Fruit fly (Drosophila melanogaster) whole organism, embryonic: ENCODE data around the gene CG2663.
A peak's percentile ranks its signal among the peaks of the same experiment; 100 is the strongest.

Experiments
- Ada2b ChIP-seq: fragments of 200-800 bp; sonication (Bioruptor generic); IDR thresholded peaks from 2 replicates; pipeline ENCODE4 v1.3.6; 2022; ENCODE audit warnings: missing biosample characterization, missing genetic modification characterization
- Atf-2 ChIP-seq: fragments of 200-800 bp; sonication (Bioruptor generic); optimal IDR thresholded peaks from 2 replicates; lab custom pipeline; 2016; ENCODE audit warnings: missing biosample characterization, missing genetic modification characterization
- Awh ChIP-seq: fragments of 200-800 bp; sonication (Bioruptor generic); IDR thresholded peaks from 2 replicates; pipeline ENCODE4, ENCODE4 v1.3.6; 2022; ENCODE audit warnings: missing biosample characterization, missing genetic modification characterization
- CG10979 ChIP-seq: fragments of 200-800 bp; sonication (Bioruptor generic); optimal IDR thresholded peaks from 2 replicates; lab custom pipeline; 2018; ENCODE audit warnings: missing biosample characterization, mild to moderate bottlenecking, missing genetic modification characterization, moderate library complexity
- CG11398 ChIP-seq: fragments of 200-800 bp; sonication (Bioruptor generic); optimal IDR thresholded peaks from 2 replicates; lab custom pipeline; 2016; ENCODE audit warnings: missing biosample characterization, missing genetic modification characterization
- CG12236 ChIP-seq: fragments of 200-800 bp; sonication (Bioruptor generic); optimal IDR thresholded peaks from 2 replicates; lab custom pipeline; 2016; ENCODE audit warnings: missing biosample characterization, missing genetic modification characterization
- CG12744 ChIP-seq: fragments of 200-800 bp; sonication (Bioruptor generic); optimal IDR thresholded peaks from 2 replicates; lab custom pipeline; 2016; ENCODE audit warnings: missing biosample characterization, missing genetic modification characterization
- CG14050 ChIP-seq: fragments of 200-800 bp; sonication (Bioruptor generic); IDR thresholded peaks from 3 replicates; pipeline ENCODE4 v1.3.6; 2022; ENCODE audit warnings: missing biosample characterization, missing genetic modification characterization
- CG1603 ChIP-seq: fragments of 200-800 bp; sonication (Bioruptor generic); optimal IDR thresholded peaks from 2 replicates; lab custom pipeline; 2019; ENCODE audit warnings: missing biosample characterization, mild to moderate bottlenecking, missing genetic modification characterization, moderate library complexity
- CG1792 ChIP-seq: fragments of 200-800 bp; sonication (Bioruptor generic); optimal IDR thresholded peaks from 2 replicates; lab custom pipeline; 2016; ENCODE audit warnings: missing biosample characterization, missing genetic modification characterization
- CG1832 ChIP-seq: fragments of 200-800 bp; sonication (Bioruptor generic); optimal IDR thresholded peaks from 2 replicates; lab custom pipeline; 2017; ENCODE audit warnings: missing biosample characterization, mild to moderate bottlenecking, missing genetic modification characterization, inconsistent platforms
- CG2875 ChIP-seq: fragments of 200-800 bp; sonication (Bioruptor generic); optimal IDR thresholded peaks from 2 replicates; lab custom pipeline; 2017; ENCODE audit warnings: missing biosample characterization, mild to moderate bottlenecking, missing genetic modification characterization, missing genetic modification reagents
- CG30431 ChIP-seq: fragments of 200-800 bp; sonication (Bioruptor generic); optimal IDR thresholded peaks from 2 replicates; lab custom pipeline; 2017; ENCODE audit warnings: missing biosample characterization, missing genetic modification characterization
- CG32767 ChIP-seq: fragments of 200-800 bp; sonication (Bioruptor generic); IDR thresholded peaks from 2 replicates; pipeline ENCODE4 v1.3.6; 2022; ENCODE audit warnings: missing biosample characterization, missing genetic modification characterization
- CG33557 ChIP-seq: fragments of 200-800 bp; sonication (Bioruptor generic); optimal IDR thresholded peaks from 2 replicates; lab custom pipeline; 2019; ENCODE audit warnings: missing biosample characterization, mild to moderate bottlenecking, missing genetic modification characterization, moderate library complexity
- CG42726 ChIP-seq: fragments of 200-800 bp; sonication (Bioruptor generic); IDR thresholded peaks from 2 replicates; pipeline ENCODE4 v1.3.6; 2022; ENCODE audit warnings: missing biosample characterization, missing genetic modification characterization; ENCODE audit not compliant: partially characterized antibody
- CG4328 ChIP-seq: fragments of 200-800 bp; sonication (Bioruptor generic); optimal IDR thresholded peaks from 3 replicates; lab custom pipeline; 2017; ENCODE audit warnings: missing biosample characterization, missing genetic modification reagents, missing genetic modification characterization
- CG6175 ChIP-seq: fragments of 200-800 bp; sonication (Bioruptor generic); IDR thresholded peaks from 3 replicates; pipeline ENCODE4 v1.3.6; 2022; ENCODE audit warnings: missing biosample characterization, missing genetic modification characterization
- CG7357 ChIP-seq: fragments of 200-800 bp; sonication (Bioruptor generic); IDR thresholded peaks from 3 replicates; pipeline ENCODE4 v1.3.6; 2022; ENCODE audit warnings: missing biosample characterization, missing genetic modification characterization
- CG7928 ChIP-seq: fragments of 200-800 bp; sonication (Bioruptor generic); optimal IDR thresholded peaks from 2 replicates; lab custom pipeline; 2017; ENCODE audit warnings: missing biosample characterization, mild to moderate bottlenecking, missing genetic modification characterization
- CG8359 ChIP-seq: fragments of 200-800 bp; sonication (Bioruptor generic); optimal IDR thresholded peaks from 2 replicates; lab custom pipeline; 2017; ENCODE audit warnings: missing biosample characterization, mild to moderate bottlenecking, missing genetic modification characterization, borderline replicate concordance
- CHES-1-like ChIP-seq: fragments of 200-800 bp; sonication (Bioruptor generic); optimal IDR thresholded peaks from 2 replicates; lab custom pipeline; 2016; ENCODE audit warnings: missing biosample characterization, missing genetic modification characterization
- D19A ChIP-seq: fragments of 200-800 bp; optimal IDR thresholded peaks from 3 replicates; lab custom pipeline; 2019; ENCODE audit warnings: missing biosample characterization, mild to moderate bottlenecking, missing genetic modification characterization, moderate library complexity
- Dp ChIP-seq: fragments of 200-800 bp; sonication (Bioruptor generic); optimal IDR thresholded peaks from 2 replicates; lab custom pipeline; 2018; ENCODE audit warnings: missing biosample characterization, mild to moderate bottlenecking, missing genetic modification characterization, moderate library complexity
- Gsc ChIP-seq: fragments of 200-800 bp; sonication (Bioruptor generic); IDR thresholded peaks from 2 replicates; pipeline ENCODE4 v1.3.6; 2022; ENCODE audit warnings: missing biosample characterization, missing genetic modification characterization
- H2.0 ChIP-seq: fragments of 200-800 bp; sonication (Bioruptor generic); IDR thresholded peaks from 2 replicates; pipeline ENCODE4 v1.3.6; 2022; ENCODE audit warnings: missing biosample characterization, missing genetic modification characterization
- Hey ChIP-seq: fragments of 200-800 bp; sonication (Bioruptor generic); optimal IDR thresholded peaks from 3 replicates; lab custom pipeline; 2018; ENCODE audit warnings: missing biosample characterization, mild to moderate bottlenecking, missing genetic modification characterization
- HmgZ ChIP-seq: fragments of 200-800 bp; sonication (Bioruptor generic); optimal IDR thresholded peaks from 2 replicates; lab custom pipeline; 2018; ENCODE audit warnings: missing biosample characterization, mild to moderate bottlenecking, missing genetic modification characterization
- Lim3 ChIP-seq: fragments of 200-800 bp; sonication (Bioruptor generic); IDR thresholded peaks from 2 replicates; pipeline ENCODE4 v1.3.6; 2022; ENCODE audit warnings: missing biosample characterization, missing genetic modification characterization
- MTF-1 ChIP-seq: fragments of 200-800 bp; sonication (Bioruptor generic); optimal IDR thresholded peaks from 2 replicates; lab custom pipeline; 2018; ENCODE audit warnings: missing biosample characterization, mild to moderate bottlenecking, missing genetic modification characterization, borderline replicate concordance
- NC2α ChIP-seq: fragments of 200-800 bp; sonication (Bioruptor generic); optimal IDR thresholded peaks from 2 replicates; lab custom pipeline; 2016; ENCODE audit warnings: missing biosample characterization, missing genetic modification characterization
- Oaz ChIP-seq: fragments of 200-800 bp; sonication (Bioruptor generic); IDR thresholded peaks from 2 replicates; pipeline ENCODE4 v1.3.6; 2022; ENCODE audit warnings: missing biosample characterization, missing genetic modification characterization
- Oli ChIP-seq: fragments of 200-800 bp; sonication (Bioruptor generic); optimal IDR thresholded peaks from 2 replicates; lab custom pipeline; 2018; ENCODE audit warnings: missing biosample characterization, mild to moderate bottlenecking, missing genetic modification characterization, moderate library complexity
- Rx ChIP-seq: fragments of 200-800 bp; sonication (Bioruptor generic); IDR thresholded peaks from 2 replicates; pipeline ENCODE4 v1.3.6; 2022; ENCODE audit warnings: missing biosample characterization, missing genetic modification characterization
- Sry-β ChIP-seq: fragments of 200-800 bp; sonication (Bioruptor generic); optimal IDR thresholded peaks from 2 replicates; lab custom pipeline; 2018; ENCODE audit warnings: missing biosample characterization, mild to moderate bottlenecking, missing genetic modification characterization, moderate library complexity
- Trl ChIP-seq, 3 experiments: fragments of >200 bp in 2 of 3; fragments of 200-800 bp in 1 of 3; sonication (Bioruptor generic) in 1 of 3; optimal IDR thresholded peaks; 2 replicates in 1 of 3; 3 replicates in 2 of 3; lab custom pipeline; 2016 to 2017; ENCODE audit warnings: missing biosample characterization in 1 of 3, missing genetic modification characterization in 1 of 3
- crc ChIP-seq: fragments of 200-800 bp; sonication (Bioruptor generic); optimal IDR thresholded peaks from 2 replicates; lab custom pipeline; 2016; ENCODE audit warnings: missing biosample characterization, missing genetic modification characterization
- cwo ChIP-seq: fragments of 200-800 bp; sonication (Bioruptor generic); optimal IDR thresholded peaks from 3 replicates; lab custom pipeline; 2017; ENCODE audit warnings: missing biosample characterization, missing genetic modification characterization, mild to moderate bottlenecking, moderate library complexity, missing genetic modification reagents
- disco-r ChIP-seq: fragments of 200-800 bp; sonication (Bioruptor generic); optimal IDR thresholded peaks from 2 replicates; lab custom pipeline; 2016; ENCODE audit warnings: missing biosample characterization, missing genetic modification characterization
- dmrt99B ChIP-seq: fragments of 200-800 bp; sonication (Bioruptor generic); optimal IDR thresholded peaks from 2 replicates; lab custom pipeline; 2018; ENCODE audit warnings: missing biosample characterization, mild to moderate bottlenecking, missing genetic modification characterization, moderate library complexity
- jumu ChIP-seq: fragments of 200-800 bp; sonication (Bioruptor generic); optimal IDR thresholded peaks from 3 replicates; lab custom pipeline; 2016; ENCODE audit warnings: missing biosample characterization, missing genetic modification characterization
- ken ChIP-seq: fragments of 200-800 bp; sonication (Bioruptor generic); IDR thresholded peaks from 3 replicates; pipeline ENCODE4 v1.3.6; 2022; ENCODE audit warnings: missing biosample characterization, missing genetic modification characterization
- kni ChIP-seq: fragments of 200-800 bp; sonication (Bioruptor generic); optimal IDR thresholded peaks from 3 replicates; lab custom pipeline; 2017; ENCODE audit warnings: mild to moderate bottlenecking, missing biosample characterization, missing genetic modification reagents, missing genetic modification characterization
- lilli ChIP-seq: fragments of 200-800 bp; sonication (Bioruptor generic); optimal IDR thresholded peaks from 3 replicates; lab custom pipeline; 2016; ENCODE audit warnings: missing biosample characterization, missing genetic modification characterization
- luna ChIP-seq: fragments of 200-800 bp; sonication (Bioruptor generic); optimal IDR thresholded peaks from 2 replicates; lab custom pipeline; 2016; ENCODE audit warnings: missing biosample characterization, missing genetic modification characterization
- tgo ChIP-seq: fragments of 200-800 bp; sonication (Bioruptor generic); IDR thresholded peaks from 3 replicates; pipeline ENCODE4 v1.3.6; 2022; ENCODE audit warnings: missing biosample characterization, missing genetic modification characterization
- tin ChIP-seq: fragments of 200-800 bp; sonication (Bioruptor generic); optimal IDR thresholded peaks from 3 replicates; lab custom pipeline; 2016; ENCODE audit warnings: missing biosample characterization, missing genetic modification characterization
- trem ChIP-seq: fragments of 200-800 bp; optimal IDR thresholded peaks from 3 replicates; lab custom pipeline; 2019; ENCODE audit warnings: missing biosample characterization, mild to moderate bottlenecking, missing genetic modification characterization, moderate library complexity
- tx ChIP-seq: fragments of 200-800 bp; sonication (Bioruptor generic); optimal IDR thresholded peaks from 2 replicates; lab custom pipeline; 2016; ENCODE audit warnings: missing biosample characterization, missing genetic modification characterization
- unc-4 ChIP-seq: fragments of 200-800 bp; sonication (Bioruptor generic); IDR thresholded peaks from 2 replicates; pipeline ENCODE4 v1.3.6; 2022; ENCODE audit warnings: missing biosample characterization, missing genetic modification characterization; ENCODE audit not compliant: partially characterized antibody

Gene CG2663

dm6 chr3R:5368170-5368781 is 35.7 kb downstream of the CG2663 start, which contains the start of gene Cerk (continued):
- TF ChIP-seq CG10979 (tag; lab: Kevin White, UChicago), result peak; percentile 6
- TF ChIP-seq Sry-β, result peak; percentile 56
- TF ChIP-seq Trl (optimal IDR thresholded peaks at IDR 0.05; lab: Kevin White, UChicago), result no peak
- TF ChIP-seq Trl (GFP tag; optimal IDR thresholded peaks at IDR 0.05; lab: Kevin White, UChicago), result peak; percentile 57
- no peak for TF ChIP-seq Oli
- TF ChIP-seq Gsc (GFP tag; lab: Robert Waterston, UW), result no peak
- peak; percentile 73 for TF ChIP-seq CG1603 (tag; lab: Kevin White, UChicago)
- no peak for TF ChIP-seq CG12236 (GFP tag; lab: Kevin White, UChicago)
- TF ChIP-seq CG12744 (GFP tag; lab: Kevin White, UChicago), result no peak
- TF ChIP-seq tin, result no peak
- no peak for TF ChIP-seq cwo (GFP tag; lab: Kevin White, UChicago)
- no peak for TF ChIP-seq Oaz (GFP tag; lab: Robert Waterston, UW)
- no peak for TF ChIP-seq CG6175 (GFP tag; lab: Robert Waterston, UW)
- peak; percentile 46 for TF ChIP-seq Dp
- no peak for TF ChIP-seq tgo
- peak; percentile 91 for TF ChIP-seq CG7928 (GFP tag; lab: Kevin White, UChicago)
- no peak for TF ChIP-seq kni
- no peak for TF ChIP-seq Rx (GFP tag; lab: Robert Waterston, UW)
- TF ChIP-seq CG14050 (GFP tag; lab: Robert Waterston, UW), result no peak
- TF ChIP-seq Atf-2 (GFP tag; lab: Kevin White, UChicago), result peak; percentile 24
- TF ChIP-seq HmgZ (tag; lab: Kevin White, UChicago), result peak; percentile 53
- TF ChIP-seq CG4328 (GFP tag; lab: Kevin White, UChicago), result no peak
- TF ChIP-seq CG1832 (GFP tag; lab: Kevin White, UChicago), result no peak
- TF ChIP-seq CG33557 (GFP tag; lab: Kevin White, UChicago), result no peak
- peak; percentile 11 for TF ChIP-seq CG1792 (GFP tag; lab: Kevin White, UChicago)
- TF ChIP-seq lilli (GFP tag; lab: Kevin White, UChicago), result peak; percentile 50
- TF ChIP-seq Lim3 (GFP tag; lab: Robert Waterston, UW), result no peak
- no peak for TF ChIP-seq Ada2b (GFP tag; lab: Robert Waterston, UW)
- no peak for TF ChIP-seq crc (GFP tag; lab: Kevin White, UChicago)
- TF ChIP-seq Awh (GFP tag; lab: Robert Waterston, UW), result no peak
- TF ChIP-seq tx, result peak; percentile 27
- TF ChIP-seq disco-r (GFP tag; lab: Kevin White, UChicago), result no peak
- no peak for TF ChIP-seq CG2875 (GFP tag; lab: Kevin White, UChicago)
- no peak for TF ChIP-seq CG8359
- TF ChIP-seq unc-4, result peak; percentile 51; the same call in 1 of the 2 replicates
- peak; percentile 52 for TF ChIP-seq CHES-1-like (GFP tag; lab: Kevin White, UChicago)
- no peak for TF ChIP-seq Hey (tag; lab: Kevin White, UChicago)
- no peak for TF ChIP-seq D19A
- peak; percentile 13; the same call in 1 of the 3 replicates for TF ChIP-seq ken (GFP tag; lab: Robert Waterston, UW)
- no peak for TF ChIP-seq luna (GFP tag; lab: Kevin White, UChicago)
- TF ChIP-seq CG32767 (GFP tag; lab: Robert Waterston, UW), result no peak
- TF ChIP-seq CG11398, result peak; percentile 2
- TF ChIP-seq CG42726 (GFP tag; lab: Robert Waterston, UW), result peak; percentile 11; the same call in 1 of the 2 replicates
- TF ChIP-seq dmrt99B (tag; lab: Kevin White, UChicago), result no peak
- TF ChIP-seq NC2α (GFP tag; lab: Kevin White, UChicago), result no peak
- TF ChIP-seq H2.0, result no peak; the same call in 1 of the 2 replicates
- TF ChIP-seq CG7357 (GFP tag; lab: Robert Waterston, UW), result 0 out of 3 replicates have a peak, but pooled peaks have one; percentile 22
- peak; percentile 5 for TF ChIP-seq jumu
- TF ChIP-seq trem (tag; lab: Kevin White, UChicago), result peak; percentile 20
- TF ChIP-seq CG30431, result no peak
- TF ChIP-seq MTF-1 (GFP tag; lab: Kevin White, UChicago), result peak; percentile 12
